Worm (Caenorhabditis elegans): ENCODE results near the gene algn-11.
A peak's percentile ranks its signal among the peaks of the same experiment; 100 is the strongest.

The algn-11 gene

ce11 chrIII:7296092-7296668 is 5.8 kb upstream of the algn-11 start (continued):
- no peak for TF ChIP-seq dpl-1 (GFP tag; optimal IDR thresholded peaks at IDR 0.05)
- TF ChIP-seq mes-2 (tag; optimal IDR thresholded peaks at IDR 0.05; ENCODE audit: poor library complexity, severe bottlenecking), result no peak
- TF ChIP-seq php-3 (GFP tag; IDR thresholded peaks at IDR 0.05), result no peak

- TF ChIP-seq aha-1 (tag), result peak; percentile 21
- no peak for TF ChIP-seq zfp-2 (tag; optimal IDR thresholded peaks at IDR 0.05)
- TF ChIP-seq daf-12 (tag; optimal IDR thresholded peaks at IDR 0.05), result no peak
- TF ChIP-seq nhr-10 (tag; optimal IDR thresholded peaks at IDR 0.05), result no peak
- TF ChIP-seq hif-1 (tag; optimal IDR thresholded peaks at IDR 0.05), result no peak
- TF ChIP-seq nhr-28 (tag; optimal IDR thresholded peaks at IDR 0.05), result no peak
- TF ChIP-seq ZK337.2 (GFP tag; IDR thresholded peaks at IDR 0.05), result no peak
- TF ChIP-seq mes-2 (tag; optimal IDR thresholded peaks at IDR 0.05; ENCODE audit: poor library complexity, severe bottlenecking), result peak; percentile 27
- TF ChIP-seq Y48G9A.11 (GFP tag; IDR thresholded peaks at IDR 0.05), result no peak
- no peak for TF ChIP-seq mep-1 (tag; optimal IDR thresholded peaks at IDR 0.05)
- no peak for TF ChIP-seq cey-2 (tag; optimal IDR thresholded peaks at IDR 0.05; ENCODE audit: borderline replicate concordance, insufficient read depth)
- TF ChIP-seq daf-8 (GFP tag; IDR thresholded peaks at IDR 0.05), result no peak
- TF ChIP-seq F49E8.2 (tag; optimal IDR thresholded peaks at IDR 0.05; ENCODE audit: borderline replicate concordance), result no peak
- no peak for TF ChIP-seq set-16 (GFP tag; IDR thresholded peaks at IDR 0.05)
- TF ChIP-seq egl-43 (GFP tag; IDR thresholded peaks at IDR 0.05), result no peak
- TF ChIP-seq zag-1 (tag; optimal IDR thresholded peaks at IDR 0.05), result no peak
- no peak for TF ChIP-seq lim-7 (GFP tag; IDR thresholded peaks at IDR 0.05)
- no peak for TF ChIP-seq F44E2.7 (GFP tag; IDR thresholded peaks at IDR 0.05)
- no peak for TF ChIP-seq gei-8 (GFP tag; optimal IDR thresholded peaks at IDR 0.05)
- TF ChIP-seq unc-130 (GFP tag; optimal IDR thresholded peaks at IDR 0.05), result peak; percentile 31
- TF ChIP-seq zfp-3 (GFP tag; conservative IDR thresholded peaks at IDR 0.05), result no peak
- TF ChIP-seq rbr-2 (tag; optimal IDR thresholded peaks at IDR 0.05), result no peak
- TF ChIP-seq ctbp-1 (GFP tag; IDR thresholded peaks at IDR 0.05), result no peak
- TF ChIP-seq ceh-62 (tag; optimal IDR thresholded peaks at IDR 0.05), result no peak
- no peak for TF ChIP-seq madf-5 (GFP tag; IDR thresholded peaks at IDR 0.05)
- no peak for TF ChIP-seq ces-1 (GFP tag; optimal IDR thresholded peaks at IDR 0.05)
- TF ChIP-seq saeg-2 (GFP tag; IDR thresholded peaks at IDR 0.05), result no peak
- TF ChIP-seq skn-1 (tag; optimal IDR thresholded peaks at IDR 0.05), result no peak
- no peak for TF ChIP-seq pha-4 (GFP tag; IDR thresholded peaks at IDR 0.05)
- TF ChIP-seq pha-4 (tag; optimal IDR thresholded peaks at IDR 0.05), result no peak
- TF ChIP-seq nhr-102 (tag; optimal IDR thresholded peaks at IDR 0.05), result no peak
- peak in 1 of 2 experiments; percentile 87 for TF ChIP-seq lsy-2 (tag; optimal IDR thresholded peaks at IDR 0.05)
Measured at ce11 chrIII:7293075-7293684, 2.8 kb upstream of the algn-11 start, which contains the start of gene cwf-19L2. Gene cwf-19L2 (plus strand): TSS chrIII:7293634.

- TF ChIP-seq mes-2 (tag; optimal IDR thresholded peaks at IDR 0.05; ENCODE audit: poor library complexity, severe bottlenecking) (peak; percentile 8), ztf-7 (tag; optimal IDR thresholded peaks at IDR 0.05) (no peak), nhr-48 (tag; optimal IDR thresholded peaks at IDR 0.05) (no peak), rbr-2 (tag; optimal IDR thresholded peaks at IDR 0.05) (no peak), madf-5 (GFP tag; IDR thresholded peaks at IDR 0.05) (no peak), aha-1 (tag) (peak; percentile 91), nhr-28 (tag; optimal IDR thresholded peaks at IDR 0.05) (peak; percentile 38), mdl-1 (tag; optimal IDR thresholded peaks at IDR 0.05) (peak in 1 of 2 experiments; percentile 75), hlh-30 (tag; optimal IDR thresholded peaks at IDR 0.05; ENCODE audit: insufficient read depth) (peak; percentile 76), mxl-3 (GFP tag; optimal IDR thresholded peaks at IDR 0.05) (peak; percentile 90), fos-1 (tag; optimal IDR thresholded peaks at IDR 0.05) (no peak), lin-29 (GFP tag; IDR thresholded peaks at IDR 0.05) (no peak), lin-38 (GFP tag; IDR thresholded peaks at IDR 0.05) (no peak), nhr-11 (tag; optimal IDR thresholded peaks at IDR 0.05) (no peak), lsy-2 (tag; optimal IDR thresholded peaks at IDR 0.05) (peak in 1 of 2 experiments; percentile 49), mep-1 (tag; optimal IDR thresholded peaks at IDR 0.05) (peak; percentile 31)
Measured at ce11 chrIII:7292569-7292968, 2.2 kb upstream of the algn-11 start.

Measured in whole organism, L4 larva.